Fruit fly (Drosophila melanogaster): Measurements from ENCODE around the gene CG43175.

The CG43175 gene

dm6 chr3R:17667279-17667678 lies 36.8 kb downstream of the CG43175 start, which contains the start of gene CG45045:
Gene CG45045, plus strand, starts transcription at chr3R:17667572.
- no peak for TF ChIP-seq Rel (GFP tag; optimal IDR thresholded peaks at IDR 0.05)
- peak; percentile 100 for TF ChIP-seq Rel (tag; optimal IDR thresholded peaks at IDR 0.05)
- TF ChIP-seq br (GFP tag; optimal IDR thresholded peaks at IDR 0.05), result no peak
- peak; percentile 11 for TF ChIP-seq Hnf4 (GFP tag; optimal IDR thresholded peaks at IDR 0.05)

- TF ChIP-seq dsf (GFP tag; optimal IDR thresholded peaks at IDR 0.05; ENCODE audit: borderline replicate concordance) (no peak), Hnf4 (GFP tag; optimal IDR thresholded peaks at IDR 0.05) (no peak), HLH106 (tag; optimal IDR thresholded peaks at IDR 0.05) (no peak), CrebA (GFP tag; optimal IDR thresholded peaks at IDR 0.05; ENCODE audit: borderline replicate concordance) (no peak), CG9705 (GFP tag; optimal IDR thresholded peaks at IDR 0.05) (no peak), OdsH (GFP tag; optimal IDR thresholded peaks at IDR 0.05) (no peak), rgr (GFP tag; optimal IDR thresholded peaks at IDR 0.05) (no peak), Hr83 (GFP tag; optimal IDR thresholded peaks at IDR 0.05; ENCODE audit: poor library complexity, severe bottlenecking) (no peak), N (GFP tag; optimal IDR thresholded peaks at IDR 0.05) (no peak), h (GFP tag; optimal IDR thresholded peaks at IDR 0.05) (no peak), Dfd (GFP tag; optimal IDR thresholded peaks at IDR 0.05) (no peak), woc (GFP tag; optimal IDR thresholded peaks at IDR 0.05) (no peak)
Observed at dm6 chr3R:17667987-17668386, 37.5 kb downstream of the CG43175 start.

DNA sequence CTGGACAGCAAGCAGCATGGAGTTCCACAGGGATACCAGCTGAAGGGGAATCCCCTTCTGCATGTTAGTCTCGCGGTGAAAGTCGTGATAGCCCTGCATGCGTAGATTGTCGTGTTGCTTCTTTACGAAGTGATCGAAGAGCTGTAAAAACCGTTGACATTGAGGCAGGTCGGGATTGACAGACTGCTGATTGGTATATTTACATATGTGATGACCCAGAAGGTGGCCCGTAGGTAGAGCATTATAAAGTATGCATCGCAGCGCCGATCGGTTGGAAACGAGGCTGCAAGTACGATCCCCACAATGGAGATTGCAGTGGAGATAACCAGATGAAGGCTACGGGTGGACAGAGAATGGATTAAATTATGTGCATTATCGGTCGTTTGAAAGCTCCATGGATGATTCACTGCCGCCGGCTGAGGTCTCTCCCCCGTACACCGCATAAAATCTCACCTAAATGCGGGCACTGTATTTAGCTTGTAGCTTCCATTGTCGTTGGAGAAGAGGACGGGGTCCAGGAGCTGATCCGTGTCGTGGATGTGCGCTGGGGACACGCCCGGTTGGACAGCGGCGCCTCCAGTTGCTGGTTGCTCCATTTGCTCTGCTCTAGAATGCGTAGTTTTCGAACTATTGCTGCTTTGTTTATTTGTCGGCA lies 39.8 kb downstream of the CG43175 start:
- no peak for TF ChIP-seq Myc (optimal IDR thresholded peaks at IDR 0.05)
- TF ChIP-seq sage (GFP tag; optimal IDR thresholded peaks at IDR 0.05), result no peak
- no peak for TF ChIP-seq N (GFP tag; optimal IDR thresholded peaks at IDR 0.05)
- TF ChIP-seq Jra (GFP tag; optimal IDR thresholded peaks at IDR 0.05), result peak; percentile 54
- no peak for TF ChIP-seq HLH106 (tag; optimal IDR thresholded peaks at IDR 0.05)
- no peak for TF ChIP-seq Hr83 (GFP tag; optimal IDR thresholded peaks at IDR 0.05; ENCODE audit: poor library complexity, severe bottlenecking)
- TF ChIP-seq Hr78 (GFP tag; optimal IDR thresholded peaks at IDR 0.05), result no peak
- TF ChIP-seq GATAd (GFP tag; optimal IDR thresholded peaks at IDR 0.05), result no peak
- no peak for TF ChIP-seq Rel (GFP tag; optimal IDR thresholded peaks at IDR 0.05)
- TF ChIP-seq Rel (tag; optimal IDR thresholded peaks at IDR 0.05), result peak; percentile 82
- TF ChIP-seq br (GFP tag; optimal IDR thresholded peaks at IDR 0.05), result no peak
- TF ChIP-seq usp (GFP tag; optimal IDR thresholded peaks at IDR 0.05), result no peak

DNA sequence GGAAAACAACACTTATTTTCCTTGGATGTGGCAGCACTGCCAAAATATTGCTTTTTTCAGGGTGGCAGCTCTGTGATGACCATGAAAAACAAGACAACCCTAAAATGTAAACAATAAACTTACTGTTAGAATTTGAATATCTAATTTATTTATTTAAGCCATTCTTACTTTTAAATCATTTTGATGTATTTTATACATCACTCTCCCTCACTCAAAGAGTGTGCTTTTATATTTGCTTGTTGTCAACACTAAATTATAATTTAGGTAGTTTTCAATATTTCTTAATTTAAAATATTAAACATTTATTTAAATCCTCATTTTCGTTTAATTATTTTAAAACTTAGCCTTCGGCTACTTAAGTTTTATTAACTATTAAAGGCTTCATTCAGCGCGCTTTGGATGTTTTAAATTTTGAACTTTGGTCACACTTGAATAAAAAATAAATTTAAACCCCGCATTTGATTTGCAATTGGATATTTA lies 40.4 kb downstream of the CG43175 start, which contains the start of the genes CG7523 and Mps1:
CG7523 (minus strand) TSS at position 39 of the 480 bp plus-strand sequence.
Mps1 (plus strand) TSS at position 415 of the 480 bp plus-strand sequence.
- TF ChIP-seq Abd-B (GFP tag; optimal IDR thresholded peaks at IDR 0.05) (no peak), foxo (GFP tag; optimal IDR thresholded peaks at IDR 0.05) (peak in 1 of 2 experiments; percentile 26), Jra (GFP tag; optimal IDR thresholded peaks at IDR 0.05) (peak; percentile 35), Rel (GFP tag; optimal IDR thresholded peaks at IDR 0.05) (no peak), Rel (tag; optimal IDR thresholded peaks at IDR 0.05) (no peak), Mio (GFP tag; optimal IDR thresholded peaks at IDR 0.05) (no peak), Dfd (GFP tag; optimal IDR thresholded peaks at IDR 0.05) (no peak), Hr83 (GFP tag; optimal IDR thresholded peaks at IDR 0.05; ENCODE audit: poor library complexity, severe bottlenecking) (no peak), Vsx2 (GFP tag; optimal IDR thresholded peaks at IDR 0.05; ENCODE audit: partially characterized antibody) (peak; percentile 18), fru (GFP tag; optimal IDR thresholded peaks at IDR 0.05) (no peak), dsf (GFP tag; optimal IDR thresholded peaks at IDR 0.05; ENCODE audit: borderline replicate concordance) (no peak), HLH106 (tag; optimal IDR thresholded peaks at IDR 0.05) (no peak), brk (GFP tag; optimal IDR thresholded peaks at IDR 0.05) (no peak), Dif (GFP tag; optimal IDR thresholded peaks at IDR 0.05; ENCODE audit: partially characterized antibody) (no peak), N (GFP tag; optimal IDR thresholded peaks at IDR 0.05) (no peak), Sp1 (GFP tag; optimal IDR thresholded peaks at IDR 0.05) (peak; percentile 8), Myc (optimal IDR thresholded peaks at IDR 0.05) (no peak), rgr (GFP tag; optimal IDR thresholded peaks at IDR 0.05) (peak; percentile 14)

DNA sequence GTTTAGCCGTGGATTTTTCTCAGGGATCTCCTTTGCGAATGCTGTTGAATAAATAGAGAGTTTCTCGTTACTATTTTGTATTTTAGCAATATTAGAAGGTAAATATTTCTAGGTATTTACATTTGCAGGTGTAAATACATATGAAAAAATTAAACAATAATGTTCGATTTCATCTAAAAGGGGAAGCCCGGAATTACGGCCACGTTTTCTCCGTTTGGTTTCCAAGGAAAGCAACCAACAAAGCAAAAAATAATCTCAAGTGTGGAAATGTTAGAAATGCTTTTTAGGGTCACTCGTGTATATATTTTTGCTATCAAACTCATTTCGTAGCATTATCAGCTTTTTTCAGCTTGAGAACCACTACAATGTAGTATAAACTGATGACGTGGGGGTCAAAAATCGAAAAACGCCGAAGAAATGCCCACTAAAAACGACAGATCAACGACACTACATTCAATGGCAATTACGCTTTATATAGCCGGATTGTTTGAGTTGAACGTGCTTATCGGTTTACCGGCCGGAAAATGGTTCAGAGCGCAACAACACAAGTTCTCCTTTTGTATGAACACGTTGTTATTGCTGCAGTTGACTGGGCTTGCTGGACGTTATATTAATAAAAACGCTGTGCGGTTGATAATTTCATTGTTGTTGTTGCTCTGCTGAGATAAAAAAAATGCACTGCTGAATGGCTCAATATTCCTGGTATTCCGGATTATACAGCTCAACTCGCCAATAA lies 47.8 kb downstream of the CG43175 start:
- TF ChIP-seq Rel (GFP tag; optimal IDR thresholded peaks at IDR 0.05) (no peak), Rel (tag; optimal IDR thresholded peaks at IDR 0.05) (peak; percentile 96), woc (GFP tag; optimal IDR thresholded peaks at IDR 0.05) (no peak)
